Worm (Caenorhabditis elegans) whole organism, L3 larva: ENCODE data around the gene rpb-9.
A peak's percentile ranks its signal among the peaks of the same experiment; 100 is the strongest.

Experiments used
- R02D3.7 ChIP-seq: fragments of 150-350 bp; optimal IDR thresholded peaks from 2 replicates; lab custom pipeline; 2014; ENCODE audit warnings: missing biosample characterization, missing genetic modification characterization
- aly-2 ChIP-seq: fragments of 150-350 bp; optimal IDR thresholded peaks from 2 replicates; lab custom pipeline; 2014; ENCODE audit warnings: missing biosample characterization, missing genetic modification characterization
- ama-1 ChIP-seq: fragments of 150-350 bp; optimal IDR thresholded peaks from 2 replicates; lab custom pipeline; 2018
- ceh-16 ChIP-seq: sonication (generic microtip); optimal IDR thresholded peaks from 2 replicates; lab custom pipeline; 2017; ENCODE audit warnings: missing biosample characterization, missing genetic modification characterization
- ceh-28 ChIP-seq: fragments of 150-350 bp; optimal IDR thresholded peaks from 2 replicates; lab custom pipeline; 2014; ENCODE audit warnings: missing biosample characterization, missing genetic modification reagents, missing genetic modification characterization
- daf-12 ChIP-seq: fragments of 150-350 bp; optimal IDR thresholded peaks from 2 replicates; lab custom pipeline; 2014; ENCODE audit warnings: missing biosample characterization, missing genetic modification reagents, missing genetic modification characterization
- egl-27 ChIP-seq: sonication (generic microtip); optimal IDR thresholded peaks from 4 replicates; lab custom pipeline; 2017; ENCODE audit warnings: missing biosample characterization, missing genetic modification reagents, missing genetic modification characterization
- egl-5 ChIP-seq: fragments of 150-350 bp; optimal IDR thresholded peaks from 2 replicates; lab custom pipeline; 2017; ENCODE audit warnings: missing biosample characterization, missing genetic modification reagents, missing genetic modification characterization, inconsistent platforms
- elt-1 ChIP-seq: fragments of 150-350 bp; optimal IDR thresholded peaks from 2 replicates; lab custom pipeline; 2014; ENCODE audit warnings: missing biosample characterization, missing genetic modification characterization
- elt-2 ChIP-seq: sonication (generic microtip); optimal IDR thresholded peaks from 2 replicates; lab custom pipeline; 2016; ENCODE audit warnings: missing genetic modification reagents, mild to moderate bottlenecking, missing genetic modification characterization, missing compliant biosample characterization
- elt-3 ChIP-seq, 3 experiments: fragments of 150-350 bp in 1 of 3; sonication (generic microtip) in 2 of 3; optimal IDR thresholded peaks; 2 replicates in 2 of 3; 4 replicates in 1 of 3; lab custom pipeline; 2014 to 2017; ENCODE audit warnings: missing biosample characterization in 3 of 3, missing genetic modification characterization in 3 of 3
- eor-1 ChIP-seq, 2 experiments: fragments of 150-350 bp; optimal IDR thresholded peaks; 2 replicates each; lab custom pipeline; 2014 to 2018; ENCODE audit warnings: missing biosample characterization in 2 of 2, missing genetic modification characterization in 2 of 2
- fkh-10 ChIP-seq: sonication (generic microtip); optimal IDR thresholded peaks from 2 replicates; lab custom pipeline; 2017; ENCODE audit warnings: missing biosample characterization, missing genetic modification reagents, missing genetic modification characterization
- fkh-2 ChIP-seq: fragments of 150-350 bp; optimal IDR thresholded peaks from 2 replicates; lab custom pipeline; 2014; ENCODE audit warnings: missing biosample characterization, missing genetic modification reagents, missing genetic modification characterization
- fos-1 ChIP-seq: fragments of 150-350 bp; optimal IDR thresholded peaks from 2 replicates; lab custom pipeline; 2014; ENCODE audit warnings: missing biosample characterization, missing genetic modification characterization
- jun-1 ChIP-seq: fragments of 150-350 bp; optimal IDR thresholded peaks from 2 replicates; lab custom pipeline; 2014; ENCODE audit warnings: missing biosample characterization, missing genetic modification reagents, missing genetic modification characterization
- lin-15B ChIP-seq: fragments of 150-350 bp; optimal IDR thresholded peaks from 2 replicates; lab custom pipeline; 2014; ENCODE audit warnings: missing biosample characterization, missing genetic modification characterization
- lin-39 ChIP-seq: fragments of 150-350 bp; optimal IDR thresholded peaks from 2 replicates; lab custom pipeline; 2018; ENCODE audit warnings: missing biosample characterization, missing genetic modification reagents, missing genetic modification characterization
- lsy-12 ChIP-seq: sonication (generic microtip); optimal IDR thresholded peaks from 2 replicates; lab custom pipeline; 2016; ENCODE audit warnings: mild to moderate bottlenecking, missing genetic modification characterization, missing compliant biosample characterization
- mml-1 ChIP-seq: fragments of 150-350 bp; sonication (generic microtip); optimal IDR thresholded peaks from 3 replicates; lab custom pipeline; 2014; ENCODE audit warnings: missing biosample characterization, missing genetic modification characterization
- nfya-1 ChIP-seq: sonication (generic microtip); optimal IDR thresholded peaks from 2 replicates; lab custom pipeline; 2017; ENCODE audit warnings: missing genetic modification characterization, mild to moderate bottlenecking, missing compliant biosample characterization, antibody characterized with exemption, moderate library complexity; ENCODE audit not compliant: insufficient read depth
- nhr-23 ChIP-seq: fragments of 150-350 bp; optimal IDR thresholded peaks from 2 replicates; lab custom pipeline; 2014; ENCODE audit warnings: missing biosample characterization, missing genetic modification reagents, missing genetic modification characterization
- nhr-237 ChIP-seq: fragments of 150-350 bp; optimal IDR thresholded peaks from 2 replicates; lab custom pipeline; 2014; ENCODE audit warnings: missing biosample characterization, missing genetic modification characterization
- nhr-25 ChIP-seq: sonication (generic microtip); optimal IDR thresholded peaks from 2 replicates; lab custom pipeline; 2017; ENCODE audit warnings: missing biosample characterization, missing genetic modification characterization
- nhr-43 ChIP-seq: sonication (generic microtip); optimal IDR thresholded peaks from 2 replicates; lab custom pipeline; 2016; ENCODE audit warnings: mild to moderate bottlenecking, missing genetic modification characterization, missing compliant biosample characterization; ENCODE audit not compliant: poor library complexity, severe bottlenecking
- nhr-67 ChIP-seq: fragments of 150-350 bp; optimal IDR thresholded peaks from 2 replicates; lab custom pipeline; 2014; ENCODE audit warnings: missing biosample characterization, missing genetic modification characterization
- nhr-76 ChIP-seq: fragments of 150-350 bp; sonication (generic microtip); optimal IDR thresholded peaks from 5 replicates; lab custom pipeline; 2014; ENCODE audit warnings: missing biosample characterization, missing genetic modification characterization
- pha-4 ChIP-seq: fragments of 150-350 bp; optimal IDR thresholded peaks from 2 replicates; lab custom pipeline; 2014; ENCODE audit warnings: missing biosample characterization, missing genetic modification reagents, missing genetic modification characterization
- pqm-1 ChIP-seq: fragments of 150-350 bp; optimal IDR thresholded peaks from 2 replicates; lab custom pipeline; 2017; ENCODE audit warnings: missing biosample characterization, missing genetic modification characterization, inconsistent platforms
- skn-1 ChIP-seq: fragments of 150-350 bp; optimal IDR thresholded peaks from 2 replicates; lab custom pipeline; 2014; ENCODE audit warnings: missing biosample characterization, missing genetic modification characterization
- snpc-4 ChIP-seq: fragments of 150-350 bp; optimal IDR thresholded peaks from 2 replicates; lab custom pipeline; 2014; ENCODE audit warnings: missing biosample characterization, missing genetic modification characterization
- unc-39 ChIP-seq: sonication (generic microtip); optimal IDR thresholded peaks from 4 replicates; lab custom pipeline; 2017; ENCODE audit warnings: missing biosample characterization, missing genetic modification characterization
- unc-62 ChIP-seq: fragments of 150-350 bp; sonication (generic microtip); optimal IDR thresholded peaks from 4 replicates; lab custom pipeline; 2014; ENCODE audit warnings: missing biosample characterization, missing genetic modification reagents, missing genetic modification characterization
- zag-1 ChIP-seq: fragments of 150-350 bp; optimal IDR thresholded peaks from 2 replicates; lab custom pipeline; 2014; ENCODE audit warnings: missing biosample characterization, missing genetic modification characterization
- ztf-4 ChIP-seq: fragments of 150-350 bp; optimal IDR thresholded peaks from 2 replicates; lab custom pipeline; 2014; ENCODE audit warnings: missing biosample characterization, missing genetic modification characterization

rpb-9 gene

DNA sequence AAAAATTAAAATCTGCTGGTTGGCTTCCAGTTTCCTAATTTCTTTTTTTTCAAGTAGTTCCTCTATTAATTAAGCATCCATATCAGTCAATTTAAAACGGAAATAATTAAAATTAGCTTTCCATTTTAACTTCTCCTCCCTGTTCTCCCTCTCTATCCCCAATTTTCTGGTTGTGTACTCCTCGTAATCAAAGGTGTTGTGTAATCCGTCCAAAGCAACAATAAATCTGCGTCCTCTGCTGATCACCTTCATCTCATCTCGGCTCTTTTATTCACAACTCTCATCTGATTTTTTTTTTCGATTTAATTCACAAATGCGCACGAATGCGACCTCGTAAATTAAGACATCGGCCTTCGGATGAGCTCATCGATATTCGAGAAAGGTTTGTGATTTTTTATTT is 16.3 kb downstream of the rpb-9 start, which contains the start of gene Y97E10AR.2:
Gene Y97E10AR.2, plus strand, starts transcription at position 301 of the 400 bp plus-strand sequence.
- TF ChIP-seq nhr-25 (no peak), mml-1 (tag; lab: Kevin White, UChicago) (no peak), nhr-43 (tag; lab: Kevin White, UChicago) (no peak), pha-4 (tag; lab: Kevin White, UChicago) (no peak), unc-62 (no peak), egl-5 (tag; lab: Kevin White, UChicago) (no peak), daf-12 (tag; lab: Kevin White, UChicago) (no peak), nhr-23 (tag; lab: Kevin White, UChicago) (no peak), fkh-2 (no peak), R02D3.7 (no peak), unc-39 (tag; lab: Kevin White, UChicago) (no peak), elt-1 (tag; lab: Kevin White, UChicago) (no peak)

DNA sequence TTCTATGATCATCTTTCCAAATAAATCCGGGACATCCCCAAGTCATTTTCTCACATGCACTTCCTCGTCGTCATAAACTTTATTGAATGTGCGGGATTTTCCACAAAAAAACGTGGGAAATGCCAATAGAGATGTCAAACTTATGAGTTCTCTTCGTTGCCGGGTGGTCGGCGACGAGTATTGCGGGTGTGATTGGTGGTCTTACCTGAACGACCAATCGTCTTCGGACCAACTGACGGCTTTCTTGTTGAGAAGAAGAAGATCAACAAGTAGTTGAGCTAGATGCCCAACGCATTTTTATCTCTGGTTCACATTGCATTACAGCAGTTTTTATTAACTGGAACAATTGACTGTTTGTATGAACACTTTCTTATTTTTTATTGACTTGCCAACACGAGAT is 17.0 kb downstream of the rpb-9 start:
- TF ChIP-seq eor-1 (tag; optimal IDR thresholded peaks at IDR 0.05; lab: Kevin White, UChicago) = no peak
- peak; percentile 62 for TF ChIP-seq nfya-1 (tag; lab: Kevin White, UChicago)
- TF ChIP-seq skn-1 (tag; lab: Kevin White, UChicago) = no peak
- TF ChIP-seq elt-2 (tag; lab: Kevin White, UChicago) = no peak
- TF ChIP-seq ceh-28 = no peak
- TF ChIP-seq, all 47 proteins: peak for 1

DNA sequence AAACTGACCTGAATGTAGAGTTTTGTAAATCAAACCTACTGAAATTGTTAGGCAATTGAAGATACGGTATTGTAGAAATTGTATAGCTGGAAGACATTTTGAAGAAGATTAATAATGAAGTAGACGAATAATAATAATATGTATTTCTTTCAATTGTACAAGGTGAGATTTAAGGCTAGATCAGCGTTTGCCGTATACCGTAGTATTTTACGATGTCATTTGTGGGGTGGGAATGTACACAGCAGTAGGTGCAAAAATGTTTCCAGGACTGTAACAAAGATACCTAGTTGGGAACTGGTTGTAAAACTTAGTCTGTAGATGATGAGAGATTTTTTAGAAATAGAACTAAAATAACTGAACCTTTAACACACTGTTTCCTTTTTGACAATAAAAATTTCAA is 17.6 kb downstream of the rpb-9 start, which contains the start of gene ceh-76:
Gene ceh-76, minus strand, starts transcription at position 101 of the 400 bp plus-strand sequence.
- TF ChIP-seq elt-3 (tag; optimal IDR thresholded peaks at IDR 0.05; lab: Kevin White, UChicago) (no peak), ceh-16 (tag; lab: Kevin White, UChicago) (no peak), pqm-1 (no peak), nhr-237 (tag; lab: Kevin White, UChicago) (no peak), ceh-28 (no peak), egl-27 (tag; lab: Kevin White, UChicago) (no peak), lsy-12 (tag; lab: Kevin White, UChicago) (no peak), snpc-4 (tag; lab: Kevin White, UChicago) (no peak), eor-1 (tag; optimal IDR thresholded peaks at IDR 0.05; lab: Kevin White, UChicago) (no peak), lin-39 (tag; lab: Kevin White, UChicago) (no peak), fkh-10 (no peak), aly-2 (no peak)

DNA sequence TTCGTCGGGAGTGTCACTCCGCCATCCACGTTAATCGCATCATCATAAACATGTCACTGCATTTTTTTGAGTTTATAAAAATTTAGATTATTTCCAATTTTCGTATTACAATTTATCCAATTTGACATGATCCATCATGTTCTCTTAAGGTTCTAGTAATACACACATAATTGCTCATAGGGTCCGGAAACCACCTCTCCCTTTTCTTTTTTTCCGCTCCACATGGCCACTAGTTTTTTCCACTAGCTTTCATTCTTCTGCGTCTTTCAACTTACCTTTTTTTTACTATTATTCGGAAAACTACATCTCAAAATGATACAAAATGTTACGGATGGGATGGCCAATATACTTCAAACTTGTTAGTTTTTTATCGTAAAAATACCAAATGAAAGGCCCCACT is 26.3 kb downstream of the rpb-9 start, which contains the start of gene Y97E10AL.1:
Gene Y97E10AL.1, plus strand, starts transcription at position 301 of the 400 bp plus-strand sequence.
- no peak for TF ChIP-seq elt-1 (tag; lab: Kevin White, UChicago)
- TF ChIP-seq nhr-76 (tag; lab: Kevin White, UChicago) = no peak
- TF ChIP-seq lin-39 (tag; lab: Kevin White, UChicago) = no peak
- no peak for TF ChIP-seq ztf-4 (tag; lab: Kevin White, UChicago)
- no peak for TF ChIP-seq nhr-67
- no peak for TF ChIP-seq elt-2 (tag; lab: Kevin White, UChicago)
- TF ChIP-seq lin-15B (tag; lab: Kevin White, UChicago) = no peak
- TF ChIP-seq fos-1 = no peak
- TF ChIP-seq ama-1 (lab: Kevin White, UChicago) = no peak
- no peak for TF ChIP-seq zag-1
- no peak for TF ChIP-seq nfya-1 (tag; lab: Kevin White, UChicago)
- TF ChIP-seq ceh-16 (tag; lab: Kevin White, UChicago) = no peak
- TF ChIP-seq nhr-43 (tag; lab: Kevin White, UChicago) = no peak
- no peak for TF ChIP-seq jun-1 (tag; lab: Kevin White, UChicago)
- TF ChIP-seq egl-5 (tag; lab: Kevin White, UChicago) = no peak
- TF ChIP-seq egl-27 (tag; lab: Kevin White, UChicago) = no peak
- TF ChIP-seq elt-3 (tag; optimal IDR thresholded peaks at IDR 0.05; lab: Kevin White, UChicago) = no peak
